Fruit fly (Drosophila melanogaster) whole organism, wandering third instar larva: ENCODE data around the gene CG11771.

Source experiments
- GATAd ChIP-seq: sonication (Bioruptor generic); optimal IDR thresholded peaks from 2 replicates; lab custom pipeline; 2016; ENCODE audit warnings: missing biosample characterization, missing genetic modification characterization
- OdsH ChIP-seq: fragments of 200-800 bp; sonication (Bioruptor generic); optimal IDR thresholded peaks from 2 replicates; lab custom pipeline; 2016; ENCODE audit warnings: missing biosample characterization, mild to moderate bottlenecking, missing genetic modification characterization
- fru ChIP-seq: fragments of 200-800 bp; sonication (Bioruptor generic); optimal IDR thresholded peaks from 3 replicates; lab custom pipeline; 2016; ENCODE audit warnings: missing biosample characterization, mild to moderate bottlenecking, missing genetic modification characterization
- jim ChIP-seq: fragments of 175-275, 200-325 bp; sonication (Bioruptor generic); optimal IDR thresholded peaks from 2 replicates; lab custom pipeline; 2016; ENCODE audit warnings: missing biosample characterization, mild to moderate bottlenecking, missing genetic modification characterization
- psq ChIP-seq: fragments of 200-800 bp; sonication (Bioruptor generic); optimal IDR thresholded peaks from 3 replicates; lab custom pipeline; 2017; ENCODE audit warnings: missing biosample characterization, mild to moderate bottlenecking, missing genetic modification characterization, moderate library complexity
- usp ChIP-seq: fragments of >200 bp; optimal IDR thresholded peaks from 2 replicates; lab custom pipeline; 2017; ENCODE audit warnings: missing biosample characterization, missing genetic modification characterization

- TF ChIP-seq psq, result no peak
- no peak for TF ChIP-seq fru
- no peak for TF ChIP-seq OdsH (GFP tag; lab: Kevin White, UChicago)
- TF ChIP-seq GATAd (GFP tag; lab: Kevin White, UChicago), result no peak
- TF ChIP-seq jim (GFP tag; lab: Kevin White, UChicago), result no peak
- no peak for TF ChIP-seq usp (GFP tag; lab: Kevin White, UChicago)
These were observed 38.7 kb downstream of the CG11771 start for dm6 chr3R:24970323-24971067.
